Fruit fly (Drosophila melanogaster): Measurements from ENCODE around the gene CG5149.

Gene CG5149

DNA sequence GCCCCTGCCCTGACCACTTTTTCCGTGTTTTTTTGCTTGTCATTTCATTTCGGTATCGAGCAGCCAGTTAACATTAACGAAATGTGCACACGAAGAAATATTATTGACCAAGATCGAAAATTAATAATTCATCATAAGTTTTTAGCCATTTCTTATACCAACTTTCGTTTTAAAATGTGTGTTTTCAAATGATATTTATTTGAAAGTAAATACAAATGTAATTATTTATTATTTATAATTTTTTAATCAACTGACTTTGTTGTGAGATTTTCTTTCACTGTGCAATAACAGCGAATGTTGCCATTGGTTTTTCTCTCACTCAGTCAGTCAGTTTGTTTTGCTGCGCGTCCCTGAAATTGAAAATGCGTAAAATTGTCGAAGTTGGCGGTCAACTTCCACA, 7.8 kb upstream of the CG5149 start (continued):
- TF ChIP-seq CG42726 (GFP tag; IDR thresholded peaks at IDR 0.05; ENCODE audit: partially characterized antibody) (no peak), gsb-n (tag; optimal IDR thresholded peaks at IDR 0.05) (peak; percentile 65), ro (GFP tag; IDR thresholded peaks at IDR 0.05) (no peak), Blimp-1 (GFP tag; optimal IDR thresholded peaks at IDR 0.05) (peak; percentile 50), CG2120 (GFP tag; optimal IDR thresholded peaks at IDR 0.05) (peak; percentile 27), CG8281 (tag; optimal IDR thresholded peaks at IDR 0.05) (no peak), jing (GFP tag; optimal IDR thresholded peaks at IDR 0.05) (no peak), tio (GFP tag; optimal IDR thresholded peaks at IDR 0.05) (peak; percentile 7), CG3163 (GFP tag; optimal IDR thresholded peaks at IDR 0.05) (no peak), caup (GFP tag; optimal IDR thresholded peaks at IDR 0.05; ENCODE audit: severe bottlenecking) (peak; percentile 51), phol (tag; optimal IDR thresholded peaks at IDR 0.05) (peak; percentile 63), al (GFP tag; IDR thresholded peaks at IDR 0.05) (0 out of 2 replicates have a peak, but pooled peaks have one; percentile 32), CG10366 (GFP tag; IDR thresholded peaks at IDR 0.05) (peak; percentile 50; the same call in 1 of the 2 replicates), CG2129 (GFP tag; IDR thresholded peaks at IDR 0.05; ENCODE audit: partially characterized antibody) (no peak), esg (GFP tag; conservative IDR thresholded peaks at IDR 0.05) (0 out of 2 replicates have a peak, but pooled peaks have one; percentile 33), CkIIα-i1 (GFP tag; IDR thresholded peaks at IDR 0.05) (no peak), ken (GFP tag; IDR thresholded peaks at IDR 0.05) (peak; percentile 9; the same call in 1 of the 3 replicates), CG17568 (GFP tag; optimal IDR thresholded peaks at IDR 0.05) (no peak), CG10267 (tag; optimal IDR thresholded peaks at IDR 0.05) (peak; percentile 48), slou (GFP tag; optimal IDR thresholded peaks at IDR 0.05) (no peak), CG13296 (GFP tag; optimal IDR thresholded peaks at IDR 0.05) (peak; percentile 62), sens-2 (GFP tag; IDR thresholded peaks at IDR 0.05) (no peak), stc (GFP tag; IDR thresholded peaks at IDR 0.05) (0 out of 2 replicates have a peak, but pooled peaks have one; percentile 33), CG14014 (GFP tag; IDR thresholded peaks at IDR 0.05) (peak; percentile 47; the same call in 1 of the 2 replicates), CG15601 (tag; optimal IDR thresholded peaks at IDR 0.05) (peak; percentile 22), CG10565 (GFP tag; optimal IDR thresholded peaks at IDR 0.05) (no peak), repo (GFP tag; optimal IDR thresholded peaks at IDR 0.05) (no peak), pb (GFP tag; optimal IDR thresholded peaks at IDR 0.05) (no peak), ci (GFP tag; IDR thresholded peaks at IDR 0.05) (0 out of 3 replicates have a peak, but pooled peaks have one; percentile 41), Doc2 (GFP tag; IDR thresholded peaks at IDR 0.05) (no peak), odd (GFP tag; optimal IDR thresholded peaks at IDR 0.05) (no peak), tx (GFP tag; optimal IDR thresholded peaks at IDR 0.05) (no peak), sens (GFP tag) (peak; percentile 33), gem (tag; optimal IDR thresholded peaks at IDR 0.05) (peak; percentile 84), D (optimal IDR thresholded peaks at IDR 0.05) (no peak), D (GFP tag; optimal IDR thresholded peaks at IDR 0.05) (peak; percentile 23), sima (GFP tag; optimal IDR thresholded peaks at IDR 0.05) (no peak), CG12219 (GFP tag; optimal IDR thresholded peaks at IDR 0.05) (no peak), chif (GFP tag; optimal IDR thresholded peaks at IDR 0.05) (no peak), row (GFP tag; IDR thresholded peaks at IDR 0.05) (peak; percentile 74), ase (GFP tag; IDR thresholded peaks at IDR 0.05) (no peak), HmgZ (tag; optimal IDR thresholded peaks at IDR 0.05) (no peak), CG18262 (tag; optimal IDR thresholded peaks at IDR 0.05) (peak; percentile 62), CG18011 (GFP tag; optimal IDR thresholded peaks at IDR 0.05) (no peak), CG4282 (GFP tag; optimal IDR thresholded peaks at IDR 0.05) (no peak), Hr39 (optimal IDR thresholded peaks at IDR 0.05) (no peak), oc (tag; optimal IDR thresholded peaks at IDR 0.05) (peak; percentile 52), maf-S (GFP tag; optimal IDR thresholded peaks at IDR 0.05) (no peak), lbe (GFP tag; optimal IDR thresholded peaks at IDR 0.05) (no peak), CG12744 (GFP tag; optimal IDR thresholded peaks at IDR 0.05) (no peak), Pdp1 (GFP tag; optimal IDR thresholded peaks at IDR 0.05) (no peak)

Data from whole organism, embryonic.